Fruit fly (Drosophila melanogaster) whole organism, embryonic: ENCODE results near the gene CG32832.

Experiments
- CG10462 ChIP-seq: fragments of 200-800 bp; sonication (Bioruptor generic); optimal IDR thresholded peaks from 2 replicates; lab custom pipeline; 2016; ENCODE audit warnings: missing biosample characterization, missing genetic modification characterization
- CG12071 ChIP-seq: fragments of 200-800 bp; sonication (Bioruptor generic); optimal IDR thresholded peaks from 3 replicates; lab custom pipeline; 2018; ENCODE audit warnings: missing biosample characterization, mild to moderate bottlenecking, missing genetic modification characterization
- CG12236 ChIP-seq: fragments of 200-800 bp; sonication (Bioruptor generic); optimal IDR thresholded peaks from 2 replicates; lab custom pipeline; 2016; ENCODE audit warnings: missing biosample characterization, missing genetic modification characterization
- CG13287 ChIP-seq: fragments of 200-800 bp; sonication (Bioruptor generic); IDR thresholded peaks from 2 replicates; pipeline ENCODE4 v1.3.6; 2022; ENCODE audit warnings: missing biosample characterization, missing genetic modification characterization; ENCODE audit not compliant: partially characterized antibody
- CG14441 ChIP-seq: fragments of 200-800 bp; sonication (Bioruptor generic); IDR thresholded peaks from 2 replicates; pipeline ENCODE4 v1.3.6; 2022; ENCODE audit warnings: missing biosample characterization, missing genetic modification characterization
- CG15696 ChIP-seq: fragments of 200-800 bp; sonication (Bioruptor generic); optimal IDR thresholded peaks from 2 replicates; lab custom pipeline; 2019; ENCODE audit warnings: missing biosample characterization, mild to moderate bottlenecking, missing genetic modification characterization, moderate library complexity
- CG1602 ChIP-seq: fragments of 200-800 bp; sonication (Bioruptor generic); optimal IDR thresholded peaks from 3 replicates; lab custom pipeline; 2016; ENCODE audit warnings: missing biosample characterization, missing genetic modification characterization
- CG16813 ChIP-seq: fragments of 200-800 bp; sonication (Bioruptor generic); IDR thresholded peaks from 3 replicates; pipeline ENCODE4 v1.3.6; 2022; ENCODE audit warnings: missing biosample characterization, missing genetic modification characterization; ENCODE audit not compliant: partially characterized antibody
- CG16815 ChIP-seq: fragments of 200-800 bp; sonication (Bioruptor generic); optimal IDR thresholded peaks from 3 replicates; lab custom pipeline; 2017; ENCODE audit warnings: missing biosample characterization, mild to moderate bottlenecking, missing genetic modification characterization
- CG17361 ChIP-seq: fragments of 200-800 bp; sonication (Bioruptor generic); IDR thresholded peaks from 3 replicates; pipeline ENCODE4 v1.3.6; 2022; ENCODE audit warnings: missing biosample characterization, missing genetic modification characterization
- CG18619 ChIP-seq: fragments of 200-800 bp; sonication (Bioruptor generic); optimal IDR thresholded peaks from 3 replicates; lab custom pipeline; 2017; ENCODE audit warnings: missing biosample characterization, mild to moderate bottlenecking, missing genetic modification characterization
- CG2199 ChIP-seq: fragments of 200-800 bp; sonication (Bioruptor generic); IDR thresholded peaks from 3 replicates; pipeline ENCODE4 v1.3.6; 2022; ENCODE audit warnings: missing biosample characterization, missing genetic modification characterization
- CG3838 ChIP-seq: fragments of 200-800 bp; sonication (Bioruptor generic); optimal IDR thresholded peaks from 3 replicates; lab custom pipeline; 2016; ENCODE audit warnings: missing biosample characterization, missing genetic modification characterization
- CG43689 ChIP-seq: fragments of 200-800 bp; sonication (Bioruptor generic); IDR thresholded peaks from 2 replicates; pipeline ENCODE4 v1.3.6; 2022; ENCODE audit warnings: missing biosample characterization, missing genetic modification characterization
- CG6683 ChIP-seq: fragments of 200-800 bp; sonication (Bioruptor generic); optimal IDR thresholded peaks from 2 replicates; lab custom pipeline; 2017; ENCODE audit warnings: missing biosample characterization, mild to moderate bottlenecking, missing genetic modification characterization, missing genetic modification reagents
- CG7786 ChIP-seq: fragments of 200-800 bp; sonication (Bioruptor generic); optimal IDR thresholded peaks from 2 replicates; lab custom pipeline; 2016; ENCODE audit warnings: missing biosample characterization, missing genetic modification characterization
- CG8290 ChIP-seq, 3 experiments: fragments of 200-800 bp; sonication (Bioruptor generic); optimal IDR thresholded peaks; 2 replicates each; lab custom pipeline; 2016 to 2019; ENCODE audit warnings: missing biosample characterization in 3 of 3, missing genetic modification characterization in 3 of 3, mild to moderate bottlenecking in 2 of 3, moderate library complexity in 1 of 3
- CG9437 ChIP-seq: fragments of 200-800 bp; sonication (Bioruptor generic); optimal IDR thresholded peaks from 2 replicates; lab custom pipeline; 2018; ENCODE audit warnings: missing biosample characterization, mild to moderate bottlenecking, missing genetic modification characterization
- CTCF ChIP-seq: fragments of 200-800 bp; sonication (Bioruptor generic); optimal IDR thresholded peaks from 2 replicates; lab custom pipeline; 2017; ENCODE audit warnings: missing biosample characterization, mild to moderate bottlenecking, missing genetic modification characterization, moderate library complexity
- Dad ChIP-seq: fragments of 200-800 bp; sonication (Bioruptor generic); optimal IDR thresholded peaks from 3 replicates; lab custom pipeline; 2016; ENCODE audit warnings: missing biosample characterization, missing genetic modification characterization
- Ets65A ChIP-seq: fragments of 200-800 bp; sonication (Bioruptor generic); peaks from one replicate; lab custom pipeline; 2016; ENCODE audit warnings: missing biosample characterization, missing genetic modification characterization
- Fer1 ChIP-seq: fragments of 200-800 bp; sonication (Bioruptor generic); optimal IDR thresholded peaks from 2 replicates; lab custom pipeline; 2017; ENCODE audit warnings: missing biosample characterization, mild to moderate bottlenecking, missing genetic modification characterization
- HHEX ChIP-seq: fragments of 200-800 bp; sonication (Bioruptor generic); optimal IDR thresholded peaks from 3 replicates; lab custom pipeline; 2017; ENCODE audit warnings: missing biosample characterization, mild to moderate bottlenecking, missing genetic modification characterization, missing genetic modification reagents
- MESR4 ChIP-seq: fragments of 200-800 bp; sonication (Bioruptor generic); optimal IDR thresholded peaks from 2 replicates; lab custom pipeline; 2018; ENCODE audit warnings: missing biosample characterization, mild to moderate bottlenecking, missing genetic modification characterization, moderate library complexity
- Med ChIP-seq: fragments of 200-800 bp; sonication (Bioruptor generic); peaks from one replicate; lab custom pipeline; 2016; ENCODE audit warnings: missing biosample characterization, missing genetic modification characterization, mild to moderate bottlenecking, inconsistent platforms, moderate library complexity
- NC2α ChIP-seq: fragments of 200-800 bp; sonication (Bioruptor generic); optimal IDR thresholded peaks from 2 replicates; lab custom pipeline; 2016; ENCODE audit warnings: missing biosample characterization, missing genetic modification characterization
- Nf-YC ChIP-seq: fragments of 200-800 bp; optimal IDR thresholded peaks from 3 replicates; lab custom pipeline; 2019; ENCODE audit warnings: missing biosample characterization, mild to moderate bottlenecking, missing genetic modification characterization, moderate library complexity
- NfI ChIP-seq: fragments of 200-800 bp; sonication (Bioruptor generic); optimal IDR thresholded peaks from 3 replicates; lab custom pipeline; 2018; ENCODE audit warnings: missing biosample characterization, mild to moderate bottlenecking, missing genetic modification characterization, moderate library complexity
- Vsx1 ChIP-seq: fragments of 200-800 bp; sonication (Bioruptor generic); optimal IDR thresholded peaks from 2 replicates; lab custom pipeline; 2017; ENCODE audit warnings: missing biosample characterization, mild to moderate bottlenecking, missing genetic modification characterization, missing genetic modification reagents
- aop ChIP-seq: fragments of 200-800 bp; sonication (Bioruptor generic); IDR thresholded peaks from 2 replicates; pipeline ENCODE4 v1.3.6; 2022; ENCODE audit warnings: missing biosample characterization, missing genetic modification characterization
- ato ChIP-seq: fragments of 200-800 bp; sonication (Bioruptor generic); IDR thresholded peaks from 2 replicates; pipeline ENCODE4 v1.3.6; 2022; ENCODE audit warnings: missing biosample characterization, missing genetic modification characterization; ENCODE audit not compliant: partially characterized antibody
- ci ChIP-seq: fragments of 200-800 bp; sonication (Bioruptor generic); IDR thresholded peaks from 3 replicates; pipeline ENCODE4 v1.3.6; 2022; ENCODE audit warnings: missing biosample characterization, missing genetic modification characterization
- croc ChIP-seq: fragments of 200-800 bp; sonication (Bioruptor generic); conservative IDR thresholded peaks from 3 replicates; pipeline ENCODE4 v1.3.6; 2022; ENCODE audit warnings: missing biosample characterization, missing genetic modification characterization
- exex ChIP-seq: fragments of 200-800 bp; sonication (Bioruptor generic); optimal IDR thresholded peaks from 4 replicates; lab custom pipeline; 2018; ENCODE audit warnings: missing biosample characterization, mild to moderate bottlenecking, missing genetic modification characterization, moderate library complexity
- gem ChIP-seq: fragments of 200-800 bp; sonication (Bioruptor generic); optimal IDR thresholded peaks from 2 replicates; lab custom pipeline; 2019; ENCODE audit warnings: missing biosample characterization, mild to moderate bottlenecking, missing genetic modification characterization, moderate library complexity
- grau ChIP-seq: fragments of 200-800 bp; optimal IDR thresholded peaks from 3 replicates; lab custom pipeline; 2019; ENCODE audit warnings: missing biosample characterization, mild to moderate bottlenecking, missing genetic modification characterization, moderate library complexity
- grn ChIP-seq: fragments of 200-800 bp; sonication (Bioruptor generic); optimal IDR thresholded peaks from 3 replicates; lab custom pipeline; 2017; ENCODE audit warnings: missing biosample characterization, missing genetic modification characterization
- klu ChIP-seq: fragments of 200-800 bp; sonication (Bioruptor generic); IDR thresholded peaks from 2 replicates; pipeline ENCODE4 v1.3.6; 2022; ENCODE audit warnings: missing biosample characterization, missing genetic modification characterization
- lab ChIP-seq: fragments of 200-800 bp; sonication (Bioruptor generic); optimal IDR thresholded peaks from 3 replicates; lab custom pipeline; 2017; ENCODE audit warnings: missing biosample characterization, missing genetic modification characterization, mild to moderate bottlenecking, moderate library complexity, missing genetic modification reagents
- lbe ChIP-seq: fragments of 200-800 bp; sonication (Bioruptor generic); optimal IDR thresholded peaks from 2 replicates; lab custom pipeline; 2016; ENCODE audit warnings: missing biosample characterization, mild to moderate bottlenecking, missing genetic modification characterization
- mirr ChIP-seq: fragments of 200-800 bp; sonication (Bioruptor generic); optimal IDR thresholded peaks from 3 replicates; lab custom pipeline; 2018; ENCODE audit warnings: missing biosample characterization, mild to moderate bottlenecking, missing genetic modification characterization
- pb ChIP-seq: fragments of 200-800 bp; sonication (Bioruptor generic); optimal IDR thresholded peaks from 3 replicates; lab custom pipeline; 2016; ENCODE audit warnings: missing biosample characterization, missing genetic modification characterization
- phol ChIP-seq: fragments of 200-800 bp; sonication (Bioruptor generic); optimal IDR thresholded peaks from 3 replicates; lab custom pipeline; 2018; ENCODE audit warnings: missing biosample characterization, mild to moderate bottlenecking, missing genetic modification characterization, moderate library complexity
- sd ChIP-seq: fragments of 200-800 bp; sonication (Bioruptor generic); optimal IDR thresholded peaks from 3 replicates; lab custom pipeline; 2018; ENCODE audit warnings: missing biosample characterization, mild to moderate bottlenecking, missing genetic modification characterization, moderate library complexity
- sens-2 ChIP-seq: fragments of 200-800 bp; sonication (Bioruptor generic); IDR thresholded peaks from 2 replicates; pipeline ENCODE4 v1.3.6; 2022; ENCODE audit warnings: missing biosample characterization, missing genetic modification characterization
- seq ChIP-seq: fragments of 200-800 bp; sonication (Bioruptor generic); IDR thresholded peaks from 2 replicates; pipeline ENCODE4 v1.3.6; 2022; ENCODE audit warnings: missing biosample characterization, missing genetic modification characterization
- sima ChIP-seq: fragments of 200-800 bp; sonication (Bioruptor generic); optimal IDR thresholded peaks from 2 replicates; lab custom pipeline; 2016; ENCODE audit warnings: missing biosample characterization, missing genetic modification characterization
- slbo ChIP-seq: fragments of 200-800 bp; sonication (Bioruptor generic); IDR thresholded peaks from 2 replicates; pipeline ENCODE4 v1.3.6; 2022; ENCODE audit warnings: missing biosample characterization, missing genetic modification characterization
- unpg ChIP-seq: fragments of 200-800 bp; sonication (Bioruptor generic); optimal IDR thresholded peaks from 3 replicates; lab custom pipeline; 2018; ENCODE audit warnings: missing biosample characterization, mild to moderate bottlenecking, missing genetic modification characterization, moderate library complexity
- vvl ChIP-seq: fragments of 200-800 bp; sonication (Bioruptor generic); IDR thresholded peaks from 2 replicates; pipeline ENCODE4 v1.3.6; 2022; ENCODE audit warnings: missing biosample characterization, missing genetic modification characterization
- zen ChIP-seq: fragments of 200-800 bp; sonication (Bioruptor generic); optimal IDR thresholded peaks from 3 replicates; lab custom pipeline; 2018; ENCODE audit warnings: missing biosample characterization, mild to moderate bottlenecking, missing genetic modification characterization, moderate library complexity

CG32832 gene

DNA sequence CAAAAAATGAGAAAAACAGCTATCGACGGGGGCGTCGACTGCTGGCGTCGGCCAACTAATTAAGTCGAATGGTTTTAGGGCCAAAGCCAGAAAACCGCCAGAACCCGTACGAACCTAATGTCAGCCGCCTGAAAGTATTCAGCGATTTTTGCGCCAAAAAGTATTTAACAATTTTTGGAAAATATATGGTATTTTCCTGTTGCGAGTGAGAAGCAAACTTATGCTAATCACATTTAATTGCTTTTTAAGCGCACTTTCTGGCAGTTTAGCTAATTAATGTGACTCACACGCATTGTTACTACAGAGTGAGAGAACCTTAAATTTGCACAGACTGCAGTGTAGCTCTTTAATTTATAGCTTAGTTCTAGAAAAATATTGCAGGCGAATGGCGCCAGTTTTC, 16.6 kb downstream of the CG32832 start:
- no peak for TF ChIP-seq CG3838 (GFP tag; lab: Kevin White, UChicago)
- TF ChIP-seq sima = no peak
- no peak for TF ChIP-seq slbo
- TF ChIP-seq lbe = no peak
- TF ChIP-seq CG12071 (GFP tag; lab: Kevin White, UChicago) = no peak
- peak; percentile 35; the same call in 1 of the 2 replicates for TF ChIP-seq vvl (GFP tag; lab: Robert Waterston, UW)
- TF ChIP-seq CG7786 (GFP tag; lab: Kevin White, UChicago) = no peak
- TF ChIP-seq CG14441 = no peak
- TF ChIP-seq aop (GFP tag; lab: Robert Waterston, UW) = no peak
- no peak for TF ChIP-seq ato (GFP tag; lab: Robert Waterston, UW)
- TF ChIP-seq phol (tag; lab: Kevin White, UChicago) = no peak
- TF ChIP-seq CG12236 (GFP tag; lab: Kevin White, UChicago) = no peak
- TF ChIP-seq seq (GFP tag; lab: Robert Waterston, UW) = no peak
- TF ChIP-seq Med (GFP tag; lab: Kevin White, UChicago) = peak; percentile 47
- TF ChIP-seq Ets65A (GFP tag; lab: Kevin White, UChicago) = no peak
- 0 out of 3 replicates have a peak, but pooled peaks have one; percentile 22 for TF ChIP-seq ci (GFP tag; lab: Robert Waterston, UW)
- no peak for TF ChIP-seq Fer1
- no peak for TF ChIP-seq unpg (GFP tag; lab: Kevin White, UChicago)
- TF ChIP-seq grau (tag; lab: Kevin White, UChicago) = no peak
- no peak for TF ChIP-seq CG6683 (GFP tag; lab: Kevin White, UChicago)
- TF ChIP-seq CG8290 (GFP tag; optimal IDR thresholded peaks at IDR 0.05; lab: Kevin White, UChicago) = no peak
- peak in 1 of 2 experiments; percentile 14 for TF ChIP-seq CG8290 (tag; optimal IDR thresholded peaks at IDR 0.05; lab: Kevin White, UChicago)
- TF ChIP-seq NfI (GFP tag; lab: Kevin White, UChicago) = no peak
- no peak for TF ChIP-seq croc (GFP tag; lab: Robert Waterston, UW)
- no peak for TF ChIP-seq CG10462
- TF ChIP-seq zen (tag; lab: Kevin White, UChicago) = peak; percentile 11
- no peak for TF ChIP-seq CG1602 (GFP tag; lab: Kevin White, UChicago)
- TF ChIP-seq CG15696 (tag; lab: Kevin White, UChicago) = no peak
- TF ChIP-seq Nf-YC (tag; lab: Kevin White, UChicago) = no peak
- TF ChIP-seq CTCF (GFP tag; lab: Kevin White, UChicago) = peak; percentile 5
- peak; percentile 75 for TF ChIP-seq exex (tag; lab: Kevin White, UChicago)
- TF ChIP-seq CG13287 (GFP tag; lab: Robert Waterston, UW) = peak; percentile 16; the same call in 1 of the 2 replicates
- peak; percentile 37 for TF ChIP-seq Vsx1 (GFP tag; lab: Kevin White, UChicago)
- TF ChIP-seq, all 482 proteins: peak for 9

DNA sequence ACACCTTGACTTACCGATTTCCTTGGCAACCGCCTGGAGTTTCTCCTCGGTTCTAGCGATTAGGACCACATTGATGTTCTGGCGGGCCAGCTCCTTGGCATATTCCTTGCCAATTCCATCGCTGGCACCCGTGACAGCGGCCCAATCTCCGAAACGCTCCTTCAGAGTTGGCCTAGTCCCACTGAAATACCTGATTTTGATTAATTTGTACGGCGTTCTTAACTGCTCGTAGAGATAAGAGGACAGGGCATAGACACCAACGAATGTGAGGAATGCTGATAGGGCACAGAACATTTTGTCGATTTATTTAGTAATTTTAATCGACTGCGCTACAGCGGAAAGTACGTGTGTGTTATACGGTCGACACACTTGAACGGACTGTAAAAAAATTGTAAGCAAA, 18.0 kb downstream of the CG32832 start, which contains the start of gene CG6012:
Gene CG6012, minus strand, starts transcription at position 364 of the 400 bp plus-strand sequence.
- no peak for TF ChIP-seq sima
- TF ChIP-seq CG16815 (GFP tag; lab: Kevin White, UChicago) = no peak
- no peak for TF ChIP-seq klu
- TF ChIP-seq CG3838 (GFP tag; lab: Kevin White, UChicago) = no peak
- no peak for TF ChIP-seq gem (tag; lab: Kevin White, UChicago)
- TF ChIP-seq exex (tag; lab: Kevin White, UChicago) = peak; percentile 97
- peak; percentile 25 for TF ChIP-seq lab (GFP tag; lab: Kevin White, UChicago)
- no peak for TF ChIP-seq MESR4 (GFP tag; lab: Kevin White, UChicago)
- no peak for TF ChIP-seq pb (GFP tag; lab: Kevin White, UChicago)
- no peak for TF ChIP-seq CG17361 (GFP tag; lab: Robert Waterston, UW)
- TF ChIP-seq CG18619 (GFP tag; lab: Kevin White, UChicago) = no peak
- peak; percentile 58 for TF ChIP-seq Med (GFP tag; lab: Kevin White, UChicago)
- no peak for TF ChIP-seq CG16813 (GFP tag; lab: Robert Waterston, UW)
- peak; percentile 61 for TF ChIP-seq grn (GFP tag; lab: Kevin White, UChicago)
- no peak for TF ChIP-seq Dad (GFP tag; lab: Kevin White, UChicago)
- no peak for TF ChIP-seq CG9437 (GFP tag; lab: Kevin White, UChicago)
- TF ChIP-seq CG43689 (GFP tag; lab: Robert Waterston, UW) = no peak
- TF ChIP-seq NC2α (GFP tag; lab: Kevin White, UChicago) = no peak
- peak; percentile 86 for TF ChIP-seq mirr
- TF ChIP-seq sd (tag; lab: Kevin White, UChicago) = peak; percentile 89
- TF ChIP-seq HHEX (GFP tag; lab: Kevin White, UChicago) = no peak
- no peak for TF ChIP-seq sens-2 (GFP tag; lab: Robert Waterston, UW)
- no peak for TF ChIP-seq CG2199
